Fruit fly (Drosophila melanogaster): ENCODE measurements around the gene CG31636.
A peak's percentile ranks its signal among the peaks of the same experiment; 100 is the strongest.

Gene CG31636

DNA sequence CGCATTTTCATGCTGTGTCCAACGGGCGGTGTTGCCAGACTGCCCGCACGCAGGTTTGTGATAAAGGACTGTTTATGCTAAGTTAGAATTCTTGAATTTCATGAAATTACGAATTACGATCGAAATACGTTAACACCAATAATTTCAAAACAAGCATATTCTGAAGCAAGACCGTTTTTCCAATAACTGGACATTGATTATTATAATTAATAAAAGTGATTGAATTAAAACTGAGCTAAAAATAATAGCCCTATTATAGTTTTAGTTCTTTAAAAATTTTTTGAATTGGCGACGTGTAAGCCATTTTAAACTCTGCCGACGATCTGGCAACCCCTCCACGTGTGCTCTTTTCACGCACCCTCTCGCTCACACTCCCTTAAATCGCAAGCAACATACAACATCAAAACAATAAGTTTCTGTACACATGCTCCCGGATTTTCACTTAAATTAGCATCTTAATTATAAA lies 9.8 kb downstream of the CG31636 start:
- TF ChIP-seq woc (GFP tag; optimal IDR thresholded peaks at IDR 0.05) (peak; percentile 86), Mio (GFP tag; optimal IDR thresholded peaks at IDR 0.05) (peak; percentile 35), dsf (GFP tag; optimal IDR thresholded peaks at IDR 0.05; ENCODE audit: borderline replicate concordance) (peak; percentile 42), tai (GFP tag; optimal IDR thresholded peaks at IDR 0.05) (no peak), ey (GFP tag; optimal IDR thresholded peaks at IDR 0.05) (peak; percentile 90), Sp1 (GFP tag; optimal IDR thresholded peaks at IDR 0.05) (peak; percentile 90), Myc (optimal IDR thresholded peaks at IDR 0.05) (no peak), GATAd (GFP tag; optimal IDR thresholded peaks at IDR 0.05) (peak; percentile 55), h (GFP tag; optimal IDR thresholded peaks at IDR 0.05) (peak; percentile 94), Dif (GFP tag; optimal IDR thresholded peaks at IDR 0.05; ENCODE audit: partially characterized antibody) (no peak), Hnf4 (GFP tag; optimal IDR thresholded peaks at IDR 0.05) (no peak), CG32264 (GFP tag; optimal IDR thresholded peaks at IDR 0.05) (peak; percentile 72), fru (GFP tag; optimal IDR thresholded peaks at IDR 0.05) (peak; percentile 93), sage (GFP tag; optimal IDR thresholded peaks at IDR 0.05) (no peak), usp (GFP tag; optimal IDR thresholded peaks at IDR 0.05) (no peak), dl (GFP tag; optimal IDR thresholded peaks at IDR 0.05; ENCODE audit: insufficient read depth in 1 of 2, partially characterized antibody in 2 of 2) (no peak), sv (GFP tag; optimal IDR thresholded peaks at IDR 0.05) (peak; percentile 95), Rel (GFP tag; optimal IDR thresholded peaks at IDR 0.05) (peak; percentile 72), Rel (tag; optimal IDR thresholded peaks at IDR 0.05) (peak; percentile 69), Jra (GFP tag; optimal IDR thresholded peaks at IDR 0.05) (peak; percentile 57), CG9705 (GFP tag; optimal IDR thresholded peaks at IDR 0.05) (peak; percentile 87), Hr83 (GFP tag; optimal IDR thresholded peaks at IDR 0.05; ENCODE audit: poor library complexity, severe bottlenecking) (no peak), br (GFP tag; optimal IDR thresholded peaks at IDR 0.05) (peak; percentile 93), OdsH (GFP tag; optimal IDR thresholded peaks at IDR 0.05) (peak; percentile 92), foxo (GFP tag; optimal IDR thresholded peaks at IDR 0.05) (peak in 1 of 2 experiments; percentile 96), HLH106 (tag; optimal IDR thresholded peaks at IDR 0.05) (peak; percentile 93), psq (GFP tag; optimal IDR thresholded peaks at IDR 0.05) (peak; percentile 88), rgr (GFP tag; optimal IDR thresholded peaks at IDR 0.05) (peak; percentile 95)

- TF ChIP-seq rgr (GFP tag; optimal IDR thresholded peaks at IDR 0.05): peak; percentile 93
- no peak for TF ChIP-seq Hr83 (GFP tag; optimal IDR thresholded peaks at IDR 0.05; ENCODE audit: poor library complexity, severe bottlenecking)
- no peak for TF ChIP-seq Dif (GFP tag; optimal IDR thresholded peaks at IDR 0.05; ENCODE audit: partially characterized antibody)
- TF ChIP-seq pan (optimal IDR thresholded peaks at IDR 0.05): no peak
- peak; percentile 90 for TF ChIP-seq ey (GFP tag; optimal IDR thresholded peaks at IDR 0.05)
- TF ChIP-seq sage (GFP tag; optimal IDR thresholded peaks at IDR 0.05): peak; percentile 68
- TF ChIP-seq jim (GFP tag; optimal IDR thresholded peaks at IDR 0.05): no peak
- TF ChIP-seq woc (GFP tag; optimal IDR thresholded peaks at IDR 0.05): peak; percentile 76
- no peak for TF ChIP-seq CrebA (GFP tag; optimal IDR thresholded peaks at IDR 0.05; ENCODE audit: borderline replicate concordance)
- TF ChIP-seq GATAd (GFP tag; optimal IDR thresholded peaks at IDR 0.05): peak; percentile 28
- no peak for TF ChIP-seq Dfd (GFP tag; optimal IDR thresholded peaks at IDR 0.05)
- TF ChIP-seq HLH106 (tag; optimal IDR thresholded peaks at IDR 0.05): peak; percentile 81
- TF ChIP-seq Sp1 (GFP tag; optimal IDR thresholded peaks at IDR 0.05): peak; percentile 85
- no peak for TF ChIP-seq Myc (optimal IDR thresholded peaks at IDR 0.05)
- TF ChIP-seq Hr78 (GFP tag; optimal IDR thresholded peaks at IDR 0.05): no peak
- peak; percentile 62 for TF ChIP-seq dsf (GFP tag; optimal IDR thresholded peaks at IDR 0.05; ENCODE audit: borderline replicate concordance)
- TF ChIP-seq sv (GFP tag; optimal IDR thresholded peaks at IDR 0.05): peak; percentile 95
- TF ChIP-seq psq (GFP tag; optimal IDR thresholded peaks at IDR 0.05): peak; percentile 94
- TF ChIP-seq Jra (GFP tag; optimal IDR thresholded peaks at IDR 0.05): peak; percentile 48
- TF ChIP-seq OdsH (GFP tag; optimal IDR thresholded peaks at IDR 0.05): peak; percentile 88
- peak; percentile 42 to 93 for TF ChIP-seq foxo (GFP tag; optimal IDR thresholded peaks at IDR 0.05)
- no peak for TF ChIP-seq lola (GFP tag; optimal IDR thresholded peaks at IDR 0.05)
- TF ChIP-seq Hnf4 (GFP tag; optimal IDR thresholded peaks at IDR 0.05): peak; percentile 88
- TF ChIP-seq usp (GFP tag; optimal IDR thresholded peaks at IDR 0.05): no peak
- peak; percentile 91 for TF ChIP-seq br (GFP tag; optimal IDR thresholded peaks at IDR 0.05)
- peak; percentile 64 for TF ChIP-seq dmrt93B (GFP tag; optimal IDR thresholded peaks at IDR 0.05)
- peak; percentile 93 for TF ChIP-seq fru (GFP tag; optimal IDR thresholded peaks at IDR 0.05)
- peak; percentile 93 for TF ChIP-seq h (GFP tag; optimal IDR thresholded peaks at IDR 0.05)
- peak; percentile 85 for TF ChIP-seq CG32264 (GFP tag; optimal IDR thresholded peaks at IDR 0.05)
- TF ChIP-seq dl (GFP tag; optimal IDR thresholded peaks at IDR 0.05; ENCODE audit: insufficient read depth in 1 of 2, partially characterized antibody in 2 of 2): peak in 1 of 2 experiments; percentile 4
- TF ChIP-seq Vsx2 (GFP tag; optimal IDR thresholded peaks at IDR 0.05; ENCODE audit: partially characterized antibody): no peak
- TF ChIP-seq N (GFP tag; optimal IDR thresholded peaks at IDR 0.05): no peak
- no peak for TF ChIP-seq Mio (GFP tag; optimal IDR thresholded peaks at IDR 0.05)
- TF ChIP-seq Rel (GFP tag; optimal IDR thresholded peaks at IDR 0.05): no peak
- TF ChIP-seq Rel (tag; optimal IDR thresholded peaks at IDR 0.05): peak; percentile 97
- peak; percentile 56 for TF ChIP-seq brk (GFP tag; optimal IDR thresholded peaks at IDR 0.05)
- TF ChIP-seq tai (GFP tag; optimal IDR thresholded peaks at IDR 0.05): no peak
- TF ChIP-seq CG9705 (GFP tag; optimal IDR thresholded peaks at IDR 0.05): peak; percentile 40
- no peak for TF ChIP-seq Abd-B (GFP tag; optimal IDR thresholded peaks at IDR 0.05)
Observed at dm6 chr2L:6647103-6647711, 10.7 kb downstream of the CG31636 start.
